Fruit fly (Drosophila melanogaster) whole organism, adult: Measurements from ENCODE around the gene CG45011.

Experiments used
- CG1620 ChIP-seq: fragments of 200-800 bp; sonication (Bioruptor generic); optimal IDR thresholded peaks from 2 replicates; lab custom pipeline; 2016; ENCODE audit warnings: missing biosample characterization, missing genetic modification characterization
- Clk ChIP-seq: fragments of 200-800 bp; sonication (Bioruptor generic); optimal IDR thresholded peaks from 2 replicates; lab custom pipeline; 2017; ENCODE audit warnings: missing biosample characterization, missing genetic modification characterization
- Crg-1 ChIP-seq: fragments of 200-800 bp; sonication (Bioruptor generic); optimal IDR thresholded peaks from 2 replicates; lab custom pipeline; 2016; ENCODE audit warnings: missing biosample characterization, missing genetic modification characterization
- Mnt ChIP-seq: fragments of 200-800 bp; sonication (Bioruptor generic); optimal IDR thresholded peaks from 2 replicates; lab custom pipeline; 2016; ENCODE audit warnings: missing biosample characterization, mild to moderate bottlenecking, missing genetic modification characterization
- bab1 ChIP-seq: fragments of 200-800 bp; sonication (Bioruptor generic); optimal IDR thresholded peaks from 3 replicates; lab custom pipeline; 2019; ENCODE audit warnings: missing biosample characterization, mild to moderate bottlenecking, missing genetic modification characterization, moderate library complexity
- cnc ChIP-seq, 2 experiments: fragments of >200 bp; optimal IDR thresholded peaks; 2 replicates each; lab custom pipeline; 2017
- ovo ChIP-seq: fragments of 200-800 bp; sonication (Bioruptor generic); optimal IDR thresholded peaks from 2 replicates; lab custom pipeline; 2016; ENCODE audit warnings: missing biosample characterization, missing genetic modification characterization
- pad ChIP-seq: fragments of 200-800 bp; sonication (Bioruptor generic); optimal IDR thresholded peaks from 3 replicates; lab custom pipeline; 2017; ENCODE audit warnings: missing biosample characterization, missing genetic modification characterization, mild to moderate bottlenecking, moderate library complexity, missing genetic modification reagents
- tj ChIP-seq: fragments of 200-800 bp; sonication (Bioruptor generic); optimal IDR thresholded peaks from 3 replicates; lab custom pipeline; 2017; ENCODE audit warnings: missing biosample characterization, mild to moderate bottlenecking, missing genetic modification characterization, moderate library complexity

dm6 chr2L:11813665-11814087 lies 20.2 kb upstream of the CG45011 start, which contains the start of gene CycY:
- TF ChIP-seq cnc (optimal IDR thresholded peaks at IDR 0.05; lab: Kevin White, UChicago) (no peak), Crg-1 (GFP tag; lab: Kevin White, UChicago) (no peak), CG1620 (GFP tag; lab: Kevin White, UChicago) (no peak), tj (GFP tag; lab: Kevin White, UChicago) (no peak), ovo (no peak), bab1 (GFP tag; lab: Kevin White, UChicago) (no peak), Clk (GFP tag; lab: Kevin White, UChicago) (no peak), Mnt (no peak), pad (no peak)
